Worm (Caenorhabditis elegans) whole organism, L2 larva: Measurements from ENCODE around the gene W05E10.1.

Source experiments
- R02D3.7 ChIP-seq: fragments of 150-350 bp; optimal IDR thresholded peaks from 2 replicates; lab custom pipeline; 2014; ENCODE audit warnings: missing biosample characterization, missing genetic modification characterization
- ceh-82 ChIP-seq: fragments of 150-350 bp; optimal IDR thresholded peaks from 2 replicates; lab custom pipeline; 2014; ENCODE audit warnings: missing biosample characterization, missing genetic modification characterization
- elt-1 ChIP-seq: fragments of 150-350 bp; optimal IDR thresholded peaks from 2 replicates; lab custom pipeline; 2014; ENCODE audit warnings: missing biosample characterization, missing genetic modification characterization
- lin-11 ChIP-seq: fragments of 150-350 bp; sonication (generic microtip); optimal IDR thresholded peaks from 2 replicates; lab custom pipeline; 2014; ENCODE audit warnings: missing biosample characterization, missing genetic modification characterization, inconsistent platforms, mixed read lengths
- mab-5 ChIP-seq: fragments of 150-350 bp; optimal IDR thresholded peaks from 2 replicates; lab custom pipeline; 2014; ENCODE audit warnings: missing biosample characterization, missing genetic modification characterization
- nhr-237 ChIP-seq: fragments of 150-350 bp; optimal IDR thresholded peaks from 2 replicates; lab custom pipeline; 2014; ENCODE audit warnings: missing biosample characterization, missing genetic modification characterization

- TF ChIP-seq elt-1 (no peak), mab-5 (tag; lab: Kevin White, UChicago) (no peak), nhr-237 (no peak), ceh-82 (tag; lab: Kevin White, UChicago) (no peak), R02D3.7 (tag; lab: Kevin White, UChicago) (no peak), lin-11 (tag; lab: Kevin White, UChicago) (no peak)
These were observed 30.9 kb downstream of the W05E10.1 start for ce11 chrV:11660566-11660965.
